Fruit fly (Drosophila melanogaster): ENCODE results near the gene CG6340.

dm6 chrX:15484451-15485032 is 2.4 kb downstream of the CG6340 start:
- no peak for TF ChIP-seq CG33017 (tag; optimal IDR thresholded peaks at IDR 0.05)
- no peak for TF ChIP-seq kay (GFP tag; ENCODE audit: borderline replicate concordance)

Measured in whole organism, adult.